Fruit fly (Drosophila melanogaster) whole organism: ENCODE measurements around the gene CG34328.

ENCODE experiments used
- CG8478 ChIP-seq: fragments of >200 bp; optimal IDR thresholded peaks from 2 replicates; lab custom pipeline; 2018; ENCODE audit warnings: inconsistent platforms
- EcR ChIP-seq, 2 experiments: fragments of >200 bp; optimal IDR thresholded peaks; 2 replicates each; lab custom pipeline; 2017; ENCODE audit warnings: missing biosample characterization in 2 of 2, missing genetic modification characterization in 2 of 2, missing genetic modification reagents in 2 of 2
- pan ChIP-seq: fragments of >200 bp; optimal IDR thresholded peaks from 2 replicates; lab custom pipeline; 2017
- psq ChIP-seq: fragments of >200 bp; optimal IDR thresholded peaks from 2 replicates; lab custom pipeline; 2017

DNA sequence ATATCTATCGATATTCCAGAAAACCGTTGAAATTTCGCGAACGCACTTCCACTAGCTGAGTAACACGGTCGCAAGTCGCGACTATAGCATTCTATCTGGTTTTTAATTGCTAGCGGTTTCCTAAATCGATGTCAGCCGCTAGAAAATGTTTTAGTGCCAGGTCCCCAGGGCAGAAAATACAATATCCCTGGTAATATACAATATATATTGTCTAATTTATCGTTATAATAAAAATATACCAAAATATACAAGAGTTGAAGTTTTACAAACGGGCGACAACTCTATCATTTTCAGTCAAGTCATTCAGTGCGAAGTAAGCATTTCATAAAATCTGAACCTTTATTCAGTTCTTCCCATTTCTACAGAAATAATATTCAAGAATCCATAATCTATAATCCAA, 15.2 kb upstream of the CG34328 start, which contains the start of gene CG15056:
- no peak for TF ChIP-seq psq (lab: Kevin White, UChicago)
- no peak for TF ChIP-seq pan (lab: Kevin White, UChicago)
- no peak for TF ChIP-seq EcR (GFP tag; optimal IDR thresholded peaks at IDR 0.05; lab: Kevin White, UChicago)
- TF ChIP-seq CG8478 (lab: Kevin White, UChicago), result no peak
